Worm (Caenorhabditis elegans): ENCODE measurements around the gene BE10.1.

The BE10.1 gene

DNA sequence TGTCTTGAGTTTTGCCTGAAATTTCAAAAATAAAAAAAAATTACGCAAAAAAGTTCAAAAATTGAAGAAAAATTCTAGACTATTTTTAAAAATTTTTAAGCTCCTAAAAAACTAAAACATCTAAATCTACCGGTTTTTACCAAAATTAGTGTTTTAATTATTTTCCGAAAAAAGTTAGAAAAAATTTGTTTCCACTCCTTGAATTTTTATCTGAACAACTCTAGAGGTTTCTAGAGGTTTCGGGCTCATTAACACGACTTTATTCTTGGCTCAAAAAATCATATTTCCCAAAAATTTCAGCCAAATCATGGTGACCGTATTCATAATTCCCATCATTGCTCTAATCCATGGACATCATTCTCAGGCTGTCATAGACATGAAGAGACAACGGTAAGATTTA, 4.5 kb downstream of the BE10.1 start, which contains the start of gene lgc-37:
lgc-37 (plus strand) TSS at position 301 of the 400 bp plus-strand sequence.
- TF ChIP-seq athp-1 (tag; optimal IDR thresholded peaks at IDR 0.05) (no peak), lir-1 (GFP tag; conservative IDR thresholded peaks at IDR 0.05) (no peak), hsf-1 (GFP tag; IDR thresholded peaks at IDR 0.05) (no peak), attf-3 (GFP tag; conservative IDR thresholded peaks at IDR 0.05) (no peak), mel-28 (tag; optimal IDR thresholded peaks at IDR 0.05; ENCODE audit: borderline replicate concordance) (no peak), hmg-1.2 (GFP tag; IDR thresholded peaks at IDR 0.05) (no peak), efl-1 (GFP tag; optimal IDR thresholded peaks at IDR 0.05) (no peak), cebp-2 (GFP tag; IDR thresholded peaks at IDR 0.05) (no peak), xnd-1 (tag; optimal IDR thresholded peaks at IDR 0.05) (no peak), dox-1 (GFP tag; IDR thresholded peaks at IDR 0.05) (no peak)

DNA sequence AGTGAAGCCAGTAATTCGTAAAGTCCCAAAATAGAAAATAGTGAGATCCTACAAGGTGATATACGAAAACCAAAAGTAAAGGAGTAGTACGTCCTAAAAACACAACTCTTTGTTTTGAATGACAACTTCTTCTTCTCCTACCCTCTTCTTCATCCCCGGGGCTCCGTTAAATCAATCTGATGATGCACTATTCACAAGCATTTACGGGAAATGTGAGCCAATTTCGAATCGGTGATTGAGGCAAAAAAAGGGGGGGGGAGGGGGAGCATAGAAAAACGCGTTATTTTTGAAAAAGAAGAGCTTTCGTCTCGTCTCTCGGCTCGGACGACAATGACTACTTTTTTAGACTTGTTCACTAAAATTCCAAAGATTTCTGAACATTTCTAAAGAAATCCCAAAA, 5.4 kb downstream of the BE10.1 start:
- TF ChIP-seq nhr-90 (tag; optimal IDR thresholded peaks at IDR 0.05) (no peak), attf-6 (GFP tag; IDR thresholded peaks at IDR 0.05) (no peak), hmg-1.2 (GFP tag; IDR thresholded peaks at IDR 0.05) (no peak), ceh-58 (GFP tag; IDR thresholded peaks at IDR 0.05) (no peak), pha-4 (tag; optimal IDR thresholded peaks at IDR 0.05) (no peak), zim-3 (tag; optimal IDR thresholded peaks at IDR 0.05) (no peak), K12H6.12 (tag; optimal IDR thresholded peaks at IDR 0.05) (no peak), nfya-2 (GFP tag; IDR thresholded peaks at IDR 0.05) (no peak), nhr-80 (tag; optimal IDR thresholded peaks at IDR 0.05) (no peak), hmg-20 (GFP tag; IDR thresholded peaks at IDR 0.05) (no peak), madf-6 (GFP tag; IDR thresholded peaks at IDR 0.05) (no peak), let-607 (tag; optimal IDR thresholded peaks at IDR 0.05) (no peak), athp-1 (tag; optimal IDR thresholded peaks at IDR 0.05) (no peak)

DNA sequence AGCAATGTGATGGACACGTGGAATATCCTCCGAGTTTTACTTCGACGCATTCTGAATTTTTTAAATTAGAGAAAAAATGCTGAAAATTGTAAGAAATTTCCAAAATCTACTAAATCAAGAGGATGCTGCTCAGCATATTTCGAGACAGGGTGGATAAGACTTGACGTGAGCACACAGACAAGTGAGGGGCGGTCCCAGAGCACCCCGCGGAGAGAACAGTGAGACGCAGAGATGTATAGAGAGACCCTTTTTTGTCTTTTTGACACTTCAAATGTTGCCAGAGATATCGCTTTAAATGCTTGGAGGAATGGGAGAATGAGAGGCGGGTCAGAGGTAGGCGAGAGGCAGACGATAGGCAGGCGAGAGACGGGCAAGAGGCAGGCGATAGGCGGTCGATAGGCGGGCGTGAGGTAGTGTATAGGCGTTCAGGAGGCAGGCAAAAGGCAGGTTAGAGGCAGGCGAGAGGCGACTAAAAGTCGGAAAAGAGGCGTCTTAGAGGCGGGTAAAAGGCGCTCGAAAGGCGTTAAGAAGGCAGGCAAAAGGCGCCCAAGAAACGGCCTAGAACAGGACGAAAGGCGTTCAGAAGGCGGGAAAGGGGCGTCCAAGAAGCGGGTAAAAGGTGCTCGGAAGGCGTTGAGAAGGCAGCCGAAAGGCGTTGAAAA, 9.5 kb downstream of the BE10.1 start, which contains the start of gene gab-1:
gab-1 (minus strand) TSS at position 51 of the 662 bp plus-strand sequence.
- TF ChIP-seq lin-26 (GFP tag; IDR thresholded peaks at IDR 0.05) (0 out of 2 replicates have a peak, but pooled peaks have one; percentile 25), egrh-3 (GFP tag; IDR thresholded peaks at IDR 0.05) (peak; percentile 41; the same call in 1 of the 2 replicates), zfh-2 (GFP tag; conservative IDR thresholded peaks at IDR 0.05) (peak; percentile 79), nfyb-1 (GFP tag; IDR thresholded peaks at IDR 0.05) (no peak), nfya-2 (GFP tag; IDR thresholded peaks at IDR 0.05) (no peak)

ce11 chrIII:12773753-12774152, 15.6 kb downstream of the BE10.1 start:
- TF ChIP-seq F55B11.4 (tag; optimal IDR thresholded peaks at IDR 0.05; ENCODE audit: borderline replicate concordance, insufficient read depth): no peak
- TF ChIP-seq dpl-1 (GFP tag; optimal IDR thresholded peaks at IDR 0.05): no peak
- TF ChIP-seq chd-7 (tag; optimal IDR thresholded peaks at IDR 0.05): no peak
- TF ChIP-seq pbrm-1 (GFP tag; IDR thresholded peaks at IDR 0.05): no peak
- no peak for TF ChIP-seq lin-26 (GFP tag; IDR thresholded peaks at IDR 0.05)
- TF ChIP-seq egl-18 (GFP tag; IDR thresholded peaks at IDR 0.05): no peak
- TF ChIP-seq Y53G8AR.9 (GFP tag; conservative IDR thresholded peaks at IDR 0.05): no peak
- TF ChIP-seq attf-5 (GFP tag; optimal IDR thresholded peaks at IDR 0.05): no peak
- TF ChIP-seq pha-4 (tag; optimal IDR thresholded peaks at IDR 0.05): no peak
- no peak for TF ChIP-seq attf-3 (GFP tag; conservative IDR thresholded peaks at IDR 0.05)
- TF ChIP-seq zfh-2 (GFP tag; conservative IDR thresholded peaks at IDR 0.05): no peak
- no peak for TF ChIP-seq ceh-58 (GFP tag; IDR thresholded peaks at IDR 0.05)
- TF ChIP-seq snpc-4 (GFP tag; optimal IDR thresholded peaks at IDR 0.05): no peak
- no peak for TF ChIP-seq snpc-4 (tag; optimal IDR thresholded peaks at IDR 0.05)
- no peak for TF ChIP-seq die-1 (tag; optimal IDR thresholded peaks at IDR 0.05)
- TF ChIP-seq hrde-1 (tag; optimal IDR thresholded peaks at IDR 0.05; ENCODE audit: borderline replicate concordance): no peak
- TF ChIP-seq madf-10 (tag; optimal IDR thresholded peaks at IDR 0.05): no peak
- TF ChIP-seq ztf-25 (GFP tag; IDR thresholded peaks at IDR 0.05): no peak
- TF ChIP-seq B0261.1 (tag; optimal IDR thresholded peaks at IDR 0.05): no peak
- no peak for TF ChIP-seq B0035.1 (tag; optimal IDR thresholded peaks at IDR 0.05)
